Fruit fly (Drosophila melanogaster) ovary, adult (tissue): ENCODE results near the gene Fbxl7.

Experiments
- CG17801 ChIP-seq: fragments of 200-800 bp; optimal IDR thresholded peaks from 2 replicates; lab custom pipeline; 2019; ENCODE audit warnings: missing biosample characterization, mild to moderate bottlenecking, missing genetic modification characterization, moderate library complexity; ENCODE audit not compliant: partially characterized antibody

Gene Fbxl7

DNA sequence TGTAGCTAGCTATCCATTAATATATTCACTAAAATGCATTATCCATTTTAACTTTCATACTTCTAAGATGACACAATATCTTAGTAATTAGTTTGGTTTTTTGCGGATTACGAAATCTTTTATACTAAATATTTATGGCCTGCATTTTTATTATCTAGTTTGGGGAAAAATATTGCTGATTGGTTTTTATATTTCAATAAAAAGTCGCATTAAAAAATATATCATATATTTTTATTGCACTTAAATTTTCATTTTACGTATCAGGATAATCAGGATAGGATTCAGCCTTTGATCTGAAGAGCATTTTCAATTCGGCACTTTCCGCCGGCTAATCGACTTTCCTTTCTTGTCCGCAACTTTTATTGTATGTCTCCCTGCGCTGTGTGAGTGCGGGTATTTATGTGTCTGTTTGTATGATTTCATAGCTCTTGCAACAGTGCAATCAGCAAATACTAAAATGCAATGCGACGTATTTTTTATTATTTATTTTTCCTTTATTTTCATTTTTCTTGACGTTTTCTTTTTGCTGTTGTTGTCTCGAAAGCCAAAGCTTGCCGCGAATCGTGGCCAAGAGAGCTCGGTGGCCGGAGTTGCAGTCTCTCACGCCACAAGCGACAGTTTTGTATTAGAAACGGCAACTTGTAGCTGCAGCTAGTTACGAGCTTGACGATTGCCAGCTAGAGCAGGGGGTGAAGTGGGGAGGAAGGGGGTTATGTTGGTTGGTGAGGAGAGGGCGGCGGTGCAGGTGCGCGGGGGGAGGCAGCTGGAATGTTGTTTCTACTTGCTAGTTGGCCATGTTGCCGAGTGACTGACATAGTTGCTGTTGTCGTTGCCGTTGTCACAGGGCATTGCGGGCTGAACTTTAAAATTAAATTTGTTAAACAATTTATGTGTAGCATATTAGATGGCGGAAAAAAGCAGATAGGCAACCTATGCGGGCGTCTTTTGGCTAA is 2.2 kb downstream of the Fbxl7 start:
- TF ChIP-seq CG17801 = no peak

DNA sequence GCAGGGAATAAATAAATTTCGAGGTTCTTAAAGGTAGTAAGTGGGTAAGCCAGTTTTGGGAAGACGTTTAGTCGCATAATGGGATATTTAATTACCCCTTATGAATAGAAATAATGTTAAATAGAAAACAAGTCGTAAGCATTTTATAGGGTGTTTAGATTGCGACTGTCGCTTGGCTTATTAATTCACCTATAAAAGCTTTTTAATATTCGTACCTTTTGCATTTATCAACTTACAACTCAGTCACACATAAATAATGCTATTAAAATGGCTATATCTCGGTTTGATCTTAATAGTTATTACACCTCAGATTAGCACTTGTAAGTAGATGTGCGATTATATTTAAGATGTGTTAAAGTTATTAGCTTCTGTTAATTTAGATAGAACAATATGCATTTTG is 4.6 kb downstream of the Fbxl7 start, which contains the start of gene CG34276:
Gene CG34276, plus strand, starts transcription at position 301 of the 400 bp plus-strand sequence.
- no peak for TF ChIP-seq CG17801

DNA sequence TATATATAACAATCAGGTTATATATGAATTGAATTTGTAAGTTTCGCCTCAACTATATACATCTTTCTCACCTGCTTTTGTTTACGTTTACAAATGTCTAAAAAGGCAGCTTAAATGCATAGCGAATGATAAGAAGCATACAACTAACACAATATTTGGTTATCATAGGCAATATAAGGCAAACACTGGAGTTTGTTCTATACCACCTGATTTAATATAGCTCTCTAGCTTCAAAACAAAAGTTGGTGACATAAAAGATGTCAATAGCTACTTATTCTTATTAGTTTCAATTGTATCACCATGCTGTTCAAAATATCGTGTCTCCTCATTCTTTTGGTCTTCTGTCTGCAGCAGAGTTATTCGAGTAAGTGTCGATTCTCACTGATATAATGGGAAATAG is 5.2 kb downstream of the Fbxl7 start:
- TF ChIP-seq CG17801 = no peak

- no peak for TF ChIP-seq CG17801
Observed at dm6 chr3R:15927172-15927571, 6.5 kb downstream of the Fbxl7 start.

DNA sequence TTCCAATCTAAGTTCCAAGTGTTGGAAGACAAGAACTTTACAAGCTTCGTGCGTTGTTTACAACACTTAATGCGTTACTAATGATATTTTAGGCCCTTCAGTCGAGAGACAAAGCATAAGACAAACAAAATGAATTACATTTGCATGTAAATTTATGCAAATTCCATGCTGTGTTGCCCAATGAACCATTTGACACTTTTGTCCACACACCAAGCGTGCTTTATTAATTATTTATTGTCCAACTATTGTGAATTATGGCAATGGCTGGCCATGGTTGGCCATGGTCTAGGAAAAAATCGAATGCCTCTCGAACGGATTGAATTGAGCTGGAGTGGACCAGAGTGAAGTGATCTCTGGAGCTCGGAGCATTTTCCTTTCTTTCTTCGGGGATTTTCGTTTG is 7.4 kb downstream of the Fbxl7 start:
- TF ChIP-seq CG17801 = no peak

DNA sequence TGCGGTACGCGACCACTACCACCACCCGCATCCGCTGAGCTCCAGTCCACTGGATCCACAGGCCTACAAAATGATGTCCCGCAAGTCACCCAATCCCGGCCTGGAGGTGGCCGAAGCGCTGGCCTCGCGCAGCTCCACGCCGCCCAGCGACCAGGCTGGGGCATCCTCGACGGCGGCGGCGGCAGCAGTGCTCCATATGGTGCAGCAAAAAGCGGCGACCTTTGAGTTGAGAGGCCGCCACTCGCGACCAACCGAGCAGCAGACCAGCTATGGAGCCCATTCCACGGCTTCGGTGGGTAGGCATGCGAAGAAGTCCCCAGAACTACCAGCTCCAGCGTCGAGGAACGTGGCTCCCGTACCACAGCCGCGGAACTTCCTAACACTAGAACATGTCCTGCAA is 9.4 kb downstream of the Fbxl7 start:
- TF ChIP-seq CG17801 = no peak

- no peak for TF ChIP-seq CG17801
Observed at dm6 chr3R:15933609-15934232, 13.0 kb downstream of the Fbxl7 start, which contains the start of the genes CG5478 and blp. Gene CG5478 (minus strand): TSS chr3R:15933734. Gene blp (plus strand): TSS chr3R:15933847.

DNA sequence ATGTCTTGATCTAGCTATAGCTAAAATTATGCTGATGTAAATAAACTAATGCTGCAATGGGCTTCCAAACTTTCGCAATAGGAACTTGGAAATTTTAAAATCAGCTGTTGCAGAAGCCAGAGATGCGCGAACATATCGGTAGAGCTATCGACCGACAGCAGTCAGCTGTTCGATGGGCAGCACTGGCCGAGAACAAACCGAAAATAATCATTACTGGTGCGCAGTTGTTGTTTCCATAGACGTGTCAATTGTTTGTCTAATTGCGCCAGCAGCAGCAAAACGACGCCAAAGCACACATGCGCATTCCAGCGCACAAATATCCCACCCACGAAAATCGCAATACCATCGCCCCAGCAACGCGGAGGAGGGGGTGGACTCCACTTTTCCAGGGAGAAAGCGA is 14.3 kb downstream of the Fbxl7 start, which contains the start of gene Sap47:
Gene Sap47, plus strand, starts transcription at position 149 of the 400 bp plus-strand sequence.
- no peak for TF ChIP-seq CG17801

DNA sequence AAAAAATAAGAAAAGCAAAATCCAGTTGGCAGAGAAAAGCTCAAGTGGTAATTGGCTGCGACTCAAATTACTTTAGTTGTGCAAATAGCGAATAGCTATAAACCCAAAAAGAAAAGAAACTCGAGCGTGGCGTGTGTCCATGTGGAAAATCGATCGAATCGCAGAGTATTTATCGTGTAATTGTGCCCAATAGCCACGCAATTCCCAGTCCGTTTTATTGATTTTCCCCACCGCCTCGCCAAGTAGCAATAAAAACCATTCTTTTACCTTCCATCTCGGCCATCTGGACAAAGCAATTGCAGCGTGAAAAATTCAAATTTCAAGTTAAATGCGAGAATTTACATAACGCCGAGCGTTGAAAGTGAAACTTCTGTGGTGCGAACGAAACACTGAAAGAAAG is 14.8 kb downstream of the Fbxl7 start:
- no peak for TF ChIP-seq CG17801

dm6 chr3R:15937708-15938107 is 17.0 kb downstream of the Fbxl7 start:
- no peak for TF ChIP-seq CG17801

DNA sequence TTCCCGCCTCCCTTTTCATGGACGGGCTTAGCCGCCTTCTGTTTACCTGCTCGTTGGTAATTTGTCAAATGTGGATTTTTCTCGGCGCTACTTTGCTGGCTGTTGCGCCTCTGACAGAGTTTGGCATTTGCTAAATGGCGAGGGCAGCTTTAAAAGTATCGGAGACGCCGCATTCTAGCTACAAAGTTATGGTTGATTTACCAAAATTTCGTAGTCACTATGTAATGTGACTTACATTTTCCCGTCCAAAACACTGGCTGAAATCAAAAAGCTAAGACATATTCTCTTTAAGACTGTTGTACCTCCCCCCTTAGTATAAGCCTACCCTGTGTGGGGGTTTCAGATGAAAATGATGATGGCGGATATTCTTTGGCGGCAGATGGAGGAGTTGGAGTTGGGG is 26.9 kb downstream of the Fbxl7 start:
- TF ChIP-seq CG17801 = no peak

DNA sequence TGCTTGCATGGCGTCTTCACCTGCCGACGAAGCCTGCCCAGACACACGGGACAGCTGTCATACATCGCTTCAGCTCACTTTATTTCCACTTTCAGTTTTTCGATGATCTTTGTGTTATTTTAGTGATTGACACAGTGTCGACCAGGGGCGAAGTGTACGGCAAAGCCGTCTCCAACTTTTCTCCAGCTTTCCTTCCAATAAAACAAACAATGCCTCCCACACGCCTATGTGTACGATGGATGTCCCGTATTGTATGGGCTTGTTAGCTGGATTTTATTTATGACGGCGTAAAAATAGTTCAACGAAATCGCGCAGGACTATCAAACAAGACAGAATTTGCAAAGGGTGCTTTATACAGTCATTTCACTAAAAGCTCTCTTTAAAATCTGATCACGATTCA is 30.1 kb downstream of the Fbxl7 start, which contains the start of the genes CG31088 and CG46383:
Gene CG31088, minus strand, starts transcription at position 101 of the 400 bp plus-strand sequence.
Gene CG46383, minus strand, starts transcription at position 101 of the 400 bp plus-strand sequence.
- TF ChIP-seq CG17801 = no peak

DNA sequence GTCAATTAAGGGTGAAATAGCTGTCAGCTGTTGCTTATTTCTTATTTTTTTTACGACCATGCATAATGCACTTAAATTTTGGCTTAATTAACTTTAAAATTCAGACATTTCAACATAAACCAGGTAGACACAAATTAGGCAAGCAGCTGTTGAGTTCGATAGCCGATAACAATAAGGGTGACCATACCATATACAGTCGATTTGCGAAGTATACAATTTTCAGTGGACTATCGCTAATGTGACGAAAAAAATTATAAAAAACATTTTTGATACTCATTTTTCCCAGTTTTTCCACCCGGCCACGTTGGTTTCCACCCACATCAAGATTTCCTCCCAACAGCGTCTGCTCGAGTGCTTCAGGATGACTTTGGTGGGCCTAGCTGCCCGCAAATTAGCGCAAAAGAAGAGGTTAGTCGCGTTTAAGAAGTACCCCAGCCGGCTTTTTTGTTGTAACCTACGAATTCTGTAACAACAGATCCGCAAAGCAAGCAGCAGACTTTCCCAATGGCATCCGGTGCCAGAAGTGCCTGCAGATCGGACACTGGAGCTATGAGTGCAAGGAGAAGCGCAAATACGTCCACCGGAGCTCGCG is 43.1 kb downstream of the Fbxl7 start, which contains the start of the genes CG4287 and CG5516:
Gene CG4287, minus strand, starts transcription at position 178 of the 592 bp plus-strand sequence.
Gene CG5516, plus strand, starts transcription at position 195 of the 592 bp plus-strand sequence.
- peak; percentile 61 for TF ChIP-seq CG17801

DNA sequence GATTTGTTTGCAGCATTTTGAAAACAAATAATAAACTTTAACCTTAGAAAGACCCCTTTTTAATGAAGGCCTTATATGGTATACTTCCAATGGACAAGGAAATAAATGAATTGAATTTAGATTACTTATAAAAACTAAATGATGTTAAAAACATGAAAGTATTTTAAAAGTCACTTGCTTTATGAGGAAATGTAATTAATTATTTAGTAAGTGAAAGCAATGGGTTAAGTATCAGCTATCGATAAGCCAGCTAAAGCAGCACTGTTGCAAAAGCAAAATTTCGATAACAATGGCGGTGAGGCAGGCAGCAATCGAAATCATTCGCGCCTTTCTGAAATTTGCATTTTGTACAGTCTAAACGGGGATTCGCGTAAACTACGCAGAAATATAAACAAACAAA is 44.5 kb downstream of the Fbxl7 start, which contains the start of the genes CG32856 and Rbf2:
Gene CG32856, minus strand, starts transcription at position 183 of the 400 bp plus-strand sequence.
Gene Rbf2, plus strand, starts transcription at position 278 of the 400 bp plus-strand sequence.
- peak; percentile 93 for TF ChIP-seq CG17801

- no peak for TF ChIP-seq CG17801
Observed at dm6 chr3R:15972298-15972978, 51.7 kb downstream of the Fbxl7 start, which contains the start of gene mor. Gene mor (minus strand): TSS chr3R:15972913.

DNA sequence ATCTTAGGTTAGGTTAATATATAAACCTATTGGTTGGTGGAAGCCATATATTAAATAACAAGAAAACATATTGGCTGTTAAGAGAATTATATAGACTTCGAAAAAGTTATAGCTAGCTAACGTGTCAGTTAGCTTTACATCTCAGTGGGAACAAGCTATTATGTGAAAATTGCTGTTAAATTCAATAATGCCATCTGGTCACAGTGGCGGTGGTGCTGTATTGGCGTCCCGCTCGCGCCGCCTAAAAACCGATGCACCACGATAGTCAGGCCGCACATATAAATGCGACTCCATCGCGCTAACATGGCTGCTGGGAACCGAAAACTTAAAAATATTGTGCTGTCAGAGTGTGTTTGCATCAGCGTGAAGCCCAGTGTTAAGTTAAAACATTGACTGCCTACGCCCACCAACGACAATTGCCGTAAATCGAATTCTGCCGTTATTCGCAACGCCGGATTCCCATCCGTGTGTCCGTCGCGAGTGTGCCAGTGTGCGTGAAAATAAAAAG is 52.3 kb downstream of the Fbxl7 start, which contains the start of gene Hel89B:
Gene Hel89B, plus strand, starts transcription at position 320 of the 508 bp plus-strand sequence.
- no peak for TF ChIP-seq CG17801
